Worm (Caenorhabditis elegans): ENCODE results near the gene nhr-114.

- TF ChIP-seq nhr-237 (tag; optimal IDR thresholded peaks at IDR 0.05) (no peak), lin-13 (GFP tag; optimal IDR thresholded peaks at IDR 0.05) (no peak)
These were observed 35.6 kb upstream of the nhr-114 start for ce11 chrV:4151400-4151799.
